Fruit fly (Drosophila melanogaster) whole organism, embryonic: Measurements from ENCODE around the gene CG9150.

Source experiments
- Antp ChIP-seq: fragments of 200-800 bp; sonication (Bioruptor generic); optimal IDR thresholded peaks from 3 replicates; lab custom pipeline; 2016; ENCODE audit warnings: missing biosample characterization, missing genetic modification characterization
- Atf3 ChIP-seq: fragments of 200-800 bp; sonication (Bioruptor generic); optimal IDR thresholded peaks from 3 replicates; lab custom pipeline; 2016; ENCODE audit warnings: missing biosample characterization, missing genetic modification characterization
- CG10366 ChIP-seq: fragments of 200-800 bp; sonication (Bioruptor generic); IDR thresholded peaks from 2 replicates; pipeline ENCODE4 v1.3.6; 2022; ENCODE audit warnings: missing biosample characterization, missing genetic modification characterization
- CG11398 ChIP-seq: fragments of 200-800 bp; sonication (Bioruptor generic); optimal IDR thresholded peaks from 2 replicates; lab custom pipeline; 2016; ENCODE audit warnings: missing biosample characterization, missing genetic modification characterization
- CG11560 ChIP-seq: fragments of 200-800 bp; sonication (Bioruptor generic); IDR thresholded peaks from 3 replicates; pipeline ENCODE4 v1.3.6; 2022; ENCODE audit warnings: missing biosample characterization, missing genetic modification characterization
- CG13287 ChIP-seq: fragments of 200-800 bp; sonication (Bioruptor generic); IDR thresholded peaks from 2 replicates; pipeline ENCODE4 v1.3.6; 2022; ENCODE audit warnings: missing biosample characterization, missing genetic modification characterization; ENCODE audit not compliant: partially characterized antibody
- CG13296 ChIP-seq: fragments of 200-800 bp; sonication (Bioruptor generic); optimal IDR thresholded peaks from 3 replicates; lab custom pipeline; 2018; ENCODE audit warnings: missing biosample characterization, mild to moderate bottlenecking, missing genetic modification characterization
- CG1647 ChIP-seq: fragments of 200-800 bp; sonication (Bioruptor generic); optimal IDR thresholded peaks from 3 replicates; lab custom pipeline; 2016; ENCODE audit warnings: missing biosample characterization, missing genetic modification characterization
- CG17612 ChIP-seq: fragments of 200-800 bp; sonication (Bioruptor generic); IDR thresholded peaks from 2 replicates; pipeline ENCODE4 v1.3.6; 2022; ENCODE audit warnings: missing biosample characterization, missing genetic modification characterization
- CG2889 ChIP-seq: fragments of 200-800 bp; sonication (Bioruptor generic); IDR thresholded peaks from 3 replicates; pipeline ENCODE4 v1.3.6; 2022; ENCODE audit warnings: missing biosample characterization, missing genetic modification characterization
- CG34224 ChIP-seq: fragments of 200-800 bp; sonication (Bioruptor generic); IDR thresholded peaks from 3 replicates; pipeline ENCODE4 v1.3.6; 2022; ENCODE audit warnings: missing biosample characterization, missing genetic modification characterization; ENCODE audit not compliant: partially characterized antibody
- CG4854 ChIP-seq: fragments of 200-800 bp; sonication (Bioruptor generic); optimal IDR thresholded peaks from 2 replicates; lab custom pipeline; 2016; ENCODE audit warnings: missing biosample characterization, missing genetic modification characterization, inconsistent platforms
- CG6654 ChIP-seq: fragments of 200-800 bp; sonication (Bioruptor generic); optimal IDR thresholded peaks from 2 replicates; lab custom pipeline; 2017; ENCODE audit warnings: missing biosample characterization, mild to moderate bottlenecking, missing genetic modification characterization
- CG6791 ChIP-seq: fragments of 200-800 bp; sonication (Bioruptor generic); IDR thresholded peaks from 3 replicates; pipeline ENCODE4 v1.3.6; 2022; ENCODE audit warnings: missing biosample characterization, missing genetic modification characterization; ENCODE audit not compliant: partially characterized antibody
- CG7963 ChIP-seq: fragments of 200-800 bp; sonication (Bioruptor generic); IDR thresholded peaks from 3 replicates; pipeline ENCODE4 v1.3.6; 2022; ENCODE audit warnings: missing biosample characterization, missing genetic modification characterization; ENCODE audit not compliant: partially characterized antibody
- CG8924 ChIP-seq: fragments of 200-800 bp; optimal IDR thresholded peaks from 3 replicates; lab custom pipeline; 2019; ENCODE audit warnings: missing biosample characterization, mild to moderate bottlenecking, missing genetic modification characterization, moderate library complexity
- CG9215 ChIP-seq: fragments of 200-800 bp; sonication (Bioruptor generic); IDR thresholded peaks from 2 replicates; pipeline ENCODE4 v1.3.6; 2022; ENCODE audit warnings: missing biosample characterization, missing genetic modification characterization
- CG9727 ChIP-seq: fragments of 200-800 bp; sonication (Bioruptor generic); optimal IDR thresholded peaks from 3 replicates; lab custom pipeline; 2017; ENCODE audit warnings: missing biosample characterization, mild to moderate bottlenecking, missing genetic modification characterization
- CG9797 ChIP-seq: fragments of 200-800 bp; sonication (Bioruptor generic); optimal IDR thresholded peaks from 3 replicates; lab custom pipeline; 2018; ENCODE audit warnings: missing biosample characterization, mild to moderate bottlenecking, missing genetic modification characterization
- Camta ChIP-seq: fragments of 200-800 bp; sonication (Bioruptor generic); optimal IDR thresholded peaks from 2 replicates; lab custom pipeline; 2016; ENCODE audit warnings: missing biosample characterization, missing genetic modification characterization
- Chrac-16 ChIP-seq: fragments of 200-800 bp; sonication (Bioruptor generic); optimal IDR thresholded peaks from 3 replicates; lab custom pipeline; 2016; ENCODE audit warnings: missing biosample characterization, missing genetic modification characterization
- Deaf1 ChIP-seq: fragments of 200-800 bp; optimal IDR thresholded peaks from 3 replicates; lab custom pipeline; 2019; ENCODE audit warnings: missing biosample characterization, mild to moderate bottlenecking, missing genetic modification characterization, moderate library complexity
- E2f2 ChIP-seq: fragments of 200-800 bp; sonication (Bioruptor generic); IDR thresholded peaks from 2 replicates; pipeline ENCODE4 v1.3.6; 2022; ENCODE audit warnings: missing biosample characterization, missing genetic modification characterization
- Elba2 ChIP-seq: fragments of 200-800 bp; sonication (Bioruptor generic); optimal IDR thresholded peaks from 3 replicates; lab custom pipeline; 2016; ENCODE audit warnings: missing biosample characterization, missing genetic modification characterization
- Fer3 ChIP-seq: fragments of 200-800 bp; sonication (Bioruptor generic); optimal IDR thresholded peaks from 2 replicates; lab custom pipeline; 2018; ENCODE audit warnings: missing biosample characterization, mild to moderate bottlenecking, missing genetic modification characterization, moderate library complexity
- Hey ChIP-seq: fragments of 200-800 bp; sonication (Bioruptor generic); optimal IDR thresholded peaks from 3 replicates; lab custom pipeline; 2018; ENCODE audit warnings: missing biosample characterization, mild to moderate bottlenecking, missing genetic modification characterization
- Hsf ChIP-seq: fragments of 200-800 bp; sonication (Bioruptor generic); optimal IDR thresholded peaks from 3 replicates; lab custom pipeline; 2016; ENCODE audit warnings: missing biosample characterization, missing genetic modification characterization
- MBD-R2 ChIP-seq: fragments of 200-800 bp; sonication (Bioruptor generic); IDR thresholded peaks from 2 replicates; pipeline ENCODE4 v1.3.6; 2022; ENCODE audit warnings: missing biosample characterization, missing genetic modification characterization
- NK7.1 ChIP-seq: fragments of 200-800 bp; sonication (Bioruptor generic); optimal IDR thresholded peaks from 3 replicates; lab custom pipeline; 2016; ENCODE audit warnings: missing biosample characterization, missing genetic modification characterization
- Nf-YA ChIP-seq: fragments of 200-800 bp; sonication (Bioruptor generic); IDR thresholded peaks from 2 replicates; pipeline ENCODE4 v1.3.6; 2022; ENCODE audit warnings: missing biosample characterization, missing genetic modification characterization
- Poxn ChIP-seq: fragments of 200-800 bp; sonication (Bioruptor generic); IDR thresholded peaks from 2 replicates; pipeline ENCODE4 v1.3.6; 2022; ENCODE audit warnings: missing biosample characterization, missing genetic modification characterization
- Ravus ChIP-seq: fragments of 200-800 bp; sonication (Bioruptor generic); IDR thresholded peaks from 2 replicates; pipeline ENCODE4 v1.3.6; 2022; ENCODE audit warnings: missing biosample characterization, missing genetic modification characterization
- Six4 ChIP-seq: fragments of 200-800 bp; sonication (Bioruptor generic); optimal IDR thresholded peaks from 2 replicates; lab custom pipeline; 2016; ENCODE audit warnings: missing biosample characterization, missing genetic modification characterization
- Stat92E ChIP-seq, 3 experiments: fragments of >200 bp in 2 of 3; fragments of 200-800 bp in 1 of 3; sonication (Bioruptor generic) in 1 of 3; optimal IDR thresholded peaks; 2 replicates each; lab custom pipeline; 2017 to 2019; ENCODE audit warnings: missing biosample characterization in 3 of 3, missing genetic modification characterization in 3 of 3, mild to moderate bottlenecking in 1 of 3, moderate library complexity in 1 of 3
- Tbp ChIP-seq: fragments of >200 bp; optimal IDR thresholded peaks from 2 replicates; lab custom pipeline; 2018; ENCODE audit warnings: missing biosample characterization, missing genetic modification characterization
- al ChIP-seq: fragments of 200-800 bp; sonication (Bioruptor generic); IDR thresholded peaks from 2 replicates; pipeline ENCODE4 v1.3.6; 2022; ENCODE audit warnings: missing biosample characterization, missing genetic modification characterization
- ap ChIP-seq: fragments of 200-800 bp; sonication (Bioruptor generic); IDR thresholded peaks from 2 replicates; pipeline ENCODE4 v1.3.6; 2022; ENCODE audit warnings: missing biosample characterization, missing genetic modification characterization
- bigmax ChIP-seq: fragments of 200-800 bp; sonication (Bioruptor generic); optimal IDR thresholded peaks from 2 replicates; lab custom pipeline; 2018; ENCODE audit warnings: missing biosample characterization, mild to moderate bottlenecking, missing genetic modification characterization
- bsh ChIP-seq, 2 experiments: fragments of 200-800 bp; sonication (Bioruptor generic); optimal IDR thresholded peaks; 2 replicates each; lab custom pipeline; 2017 to 2018; ENCODE audit warnings: mild to moderate bottlenecking in 2 of 2, missing biosample characterization in 2 of 2, missing genetic modification characterization in 2 of 2, moderate library complexity in 1 of 2
- cas ChIP-seq: fragments of 200-800 bp; sonication (Bioruptor generic); IDR thresholded peaks from 2 replicates; pipeline ENCODE4 v1.3.6; 2022; ENCODE audit warnings: missing biosample characterization, missing genetic modification characterization
- crol ChIP-seq: fragments of 200-800 bp; sonication (Bioruptor generic); IDR thresholded peaks from 2 replicates; pipeline ENCODE4 v1.3.6; 2022; ENCODE audit warnings: missing biosample characterization, missing genetic modification characterization
- cwo ChIP-seq: fragments of 200-800 bp; sonication (Bioruptor generic); optimal IDR thresholded peaks from 3 replicates; lab custom pipeline; 2017; ENCODE audit warnings: missing biosample characterization, missing genetic modification characterization, mild to moderate bottlenecking, moderate library complexity, missing genetic modification reagents
- exex ChIP-seq: fragments of 200-800 bp; sonication (Bioruptor generic); optimal IDR thresholded peaks from 4 replicates; lab custom pipeline; 2018; ENCODE audit warnings: missing biosample characterization, mild to moderate bottlenecking, missing genetic modification characterization, moderate library complexity
- gsb-n ChIP-seq: fragments of 200-800 bp; sonication (Bioruptor generic); optimal IDR thresholded peaks from 3 replicates; lab custom pipeline; 2018; ENCODE audit warnings: missing biosample characterization, mild to moderate bottlenecking, missing genetic modification characterization
- jumu ChIP-seq: fragments of 200-800 bp; sonication (Bioruptor generic); optimal IDR thresholded peaks from 3 replicates; lab custom pipeline; 2016; ENCODE audit warnings: missing biosample characterization, missing genetic modification characterization
- luna ChIP-seq: fragments of 200-800 bp; sonication (Bioruptor generic); optimal IDR thresholded peaks from 2 replicates; lab custom pipeline; 2016; ENCODE audit warnings: missing biosample characterization, missing genetic modification characterization
- nerfin-1 ChIP-seq: fragments of 200-800 bp; sonication (Bioruptor generic); optimal IDR thresholded peaks from 3 replicates; lab custom pipeline; 2019; ENCODE audit warnings: missing biosample characterization, mild to moderate bottlenecking, missing genetic modification characterization, moderate library complexity
- repo ChIP-seq: fragments of 200-800 bp; sonication (Bioruptor generic); optimal IDR thresholded peaks from 2 replicates; lab custom pipeline; 2016; ENCODE audit warnings: missing biosample characterization, missing genetic modification characterization
- tio ChIP-seq: fragments of 200-800 bp; sonication (Bioruptor generic); optimal IDR thresholded peaks from 2 replicates; lab custom pipeline; 2017; ENCODE audit warnings: missing biosample characterization, missing genetic modification characterization, inconsistent platforms
- wor ChIP-seq: fragments of 200-800 bp; sonication (Bioruptor generic); IDR thresholded peaks from 2 replicates; pipeline ENCODE4 v1.3.6; 2022; ENCODE audit warnings: missing biosample characterization, missing genetic modification characterization

The CG9150 gene

DNA sequence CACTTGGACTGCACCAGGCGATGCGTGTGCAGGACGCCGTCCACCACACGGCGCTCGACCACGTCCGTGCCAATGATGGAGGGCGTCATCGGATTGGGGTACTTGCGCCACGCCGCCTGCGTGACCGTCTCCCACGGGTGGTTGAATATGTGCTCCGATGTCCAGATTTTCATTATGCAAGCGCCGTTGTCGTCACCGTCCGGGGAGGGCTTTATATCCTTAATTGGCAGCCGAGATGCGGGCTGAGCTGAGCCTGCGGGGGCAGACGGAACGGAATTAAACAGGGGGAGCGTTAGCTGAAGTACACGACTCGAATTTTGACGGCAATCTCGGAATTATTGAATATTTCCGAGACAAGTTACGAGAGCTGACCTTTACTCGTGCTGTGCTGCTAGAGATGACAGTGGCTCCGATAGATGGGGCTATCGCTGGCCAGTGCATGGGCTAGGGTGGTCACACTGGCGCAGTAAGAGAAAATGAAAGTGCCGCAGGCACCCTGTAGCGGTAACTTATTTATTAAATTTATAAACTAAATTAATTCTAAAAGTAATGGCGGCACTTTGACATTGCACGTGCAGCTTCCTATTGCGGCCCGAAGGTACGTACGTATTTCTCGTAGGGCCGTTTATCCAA, 20.8 kb downstream of the CG9150 start, which contains the start of gene IPIP (continued):
- TF ChIP-seq CG7963 (GFP tag; lab: Robert Waterston, UW) = peak; percentile 82
- no peak for TF ChIP-seq Poxn
- TF ChIP-seq CG34224 (GFP tag; lab: Robert Waterston, UW) = peak; percentile 75
- TF ChIP-seq CG1647 (GFP tag; lab: Kevin White, UChicago) = no peak
- peak; percentile 26; the same call in 1 of the 2 replicates for TF ChIP-seq CG9215 (GFP tag; lab: Robert Waterston, UW)
- TF ChIP-seq cwo (GFP tag; lab: Kevin White, UChicago) = peak; percentile 2
- TF ChIP-seq crol (GFP tag; lab: Robert Waterston, UW) = no peak
- no peak for TF ChIP-seq CG6654
- TF ChIP-seq Chrac-16 = no peak
- TF ChIP-seq cas (GFP tag; lab: Robert Waterston, UW) = no peak
- TF ChIP-seq NK7.1 (GFP tag; lab: Kevin White, UChicago) = no peak
- no peak for TF ChIP-seq tio (GFP tag; lab: Kevin White, UChicago)
- peak; percentile 83 for TF ChIP-seq CG13287 (GFP tag; lab: Robert Waterston, UW)
- TF ChIP-seq wor (GFP tag; lab: Robert Waterston, UW) = no peak
- no peak for TF ChIP-seq ap (GFP tag; lab: Robert Waterston, UW)
- TF ChIP-seq E2f2 (GFP tag; lab: Robert Waterston, UW) = peak; percentile 39; the same call in 1 of the 2 replicates
- TF ChIP-seq Fer3 (tag; lab: Kevin White, UChicago) = no peak
- TF ChIP-seq CG13296 (GFP tag; lab: Kevin White, UChicago) = no peak
- peak in 1 of 2 experiments; percentile 3 for TF ChIP-seq bsh (GFP tag; optimal IDR thresholded peaks at IDR 0.05; lab: Kevin White, UChicago)
- no peak for TF ChIP-seq CG4854
- no peak for TF ChIP-seq Tbp (GFP tag; lab: Kevin White, UChicago)
- no peak for TF ChIP-seq Elba2 (GFP tag; lab: Kevin White, UChicago)
- TF ChIP-seq Six4 (GFP tag; lab: Kevin White, UChicago) = no peak
- peak; percentile 17 for TF ChIP-seq CG8924 (tag; lab: Kevin White, UChicago)
- TF ChIP-seq Atf3 (GFP tag; lab: Kevin White, UChicago) = no peak
- no peak for TF ChIP-seq CG11398 (GFP tag; lab: Kevin White, UChicago)
- no peak for TF ChIP-seq CG10366 (GFP tag; lab: Robert Waterston, UW)
- TF ChIP-seq CG17612 (GFP tag; lab: Robert Waterston, UW) = no peak
- no peak for TF ChIP-seq CG2889 (GFP tag; lab: Robert Waterston, UW)
- TF ChIP-seq Camta (GFP tag; lab: Kevin White, UChicago) = no peak
- peak; percentile 28 for TF ChIP-seq bigmax (GFP tag; lab: Kevin White, UChicago)
- TF ChIP-seq CG11560 (tag; lab: Robert Waterston, UW) = no peak
- TF ChIP-seq MBD-R2 (GFP tag; lab: Robert Waterston, UW) = peak; percentile 93
- peak; percentile 68 for TF ChIP-seq Deaf1 (tag; lab: Kevin White, UChicago)
- TF ChIP-seq al (GFP tag; lab: Robert Waterston, UW) = 0 out of 2 replicates have a peak, but pooled peaks have one; percentile 8
- TF ChIP-seq repo = no peak
- no peak for TF ChIP-seq gsb-n (tag; lab: Kevin White, UChicago)
- TF ChIP-seq CG9797 (GFP tag; lab: Kevin White, UChicago) = peak; percentile 57
- no peak for TF ChIP-seq Hsf (GFP tag; lab: Kevin White, UChicago)
- no peak for TF ChIP-seq jumu (GFP tag; lab: Kevin White, UChicago)
- no peak for TF ChIP-seq Ravus (GFP tag; lab: Robert Waterston, UW)
- TF ChIP-seq nerfin-1 (tag; lab: Kevin White, UChicago) = no peak
- no peak for TF ChIP-seq Hey (tag; lab: Kevin White, UChicago)
- TF ChIP-seq Nf-YA (GFP tag; lab: Robert Waterston, UW) = peak; percentile 39; the same call in 1 of the 2 replicates
- no peak for TF ChIP-seq Stat92E (GFP tag; optimal IDR thresholded peaks at IDR 0.05; lab: Kevin White, UChicago)
- TF ChIP-seq CG6791 (GFP tag; lab: Robert Waterston, UW) = peak; percentile 87
- peak; percentile 39 for TF ChIP-seq CG9727 (GFP tag; lab: Kevin White, UChicago)
- TF ChIP-seq luna (GFP tag; lab: Kevin White, UChicago) = no peak
- no peak for TF ChIP-seq exex (tag; lab: Kevin White, UChicago)
- TF ChIP-seq Antp = no peak
